Fruit fly (Drosophila melanogaster): ENCODE measurements around the gene CG7506.

- TF ChIP-seq CG8478 (optimal IDR thresholded peaks at IDR 0.05), result no peak
- TF ChIP-seq CTCF (optimal IDR thresholded peaks at IDR 0.05), result no peak
Measured at dm6 chr3L:7590898-7591297, 50.5 kb downstream of the CG7506 start, which contains the start of gene t-Grip84.
